Worm (Caenorhabditis elegans): Measurements from ENCODE around the gene K02E10.4.

DNA sequence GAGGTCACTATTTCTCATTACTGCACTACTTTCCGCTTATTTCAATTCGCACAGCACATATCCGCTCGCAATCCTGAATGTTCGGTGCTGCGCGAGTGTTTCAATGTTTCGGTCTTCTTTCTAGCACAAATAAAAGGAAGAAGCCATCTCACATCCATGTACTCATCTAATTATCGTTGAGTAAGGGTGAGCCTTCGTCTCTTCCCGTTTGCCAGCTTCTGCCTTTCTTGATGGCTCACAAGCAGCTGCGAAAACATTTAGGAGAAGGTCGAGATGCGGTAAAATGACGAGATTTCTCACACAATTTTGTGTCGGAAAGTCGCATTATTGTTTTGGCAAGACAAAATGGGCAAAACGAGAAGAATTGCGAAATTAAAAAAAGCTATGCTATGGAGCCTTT, 28.1 kb upstream of the K02E10.4 start:
- TF ChIP-seq lsy-2 (tag; optimal IDR thresholded peaks at IDR 0.05) (no peak), mdl-1 (tag; optimal IDR thresholded peaks at IDR 0.05) (no peak), lin-13 (GFP tag; optimal IDR thresholded peaks at IDR 0.05) (no peak), irx-1 (tag; optimal IDR thresholded peaks at IDR 0.05) (no peak)

Data from whole organism, L1 larva.